Fruit fly (Drosophila melanogaster): ENCODE data around the gene CG13054.

Gene CG13054

DNA sequence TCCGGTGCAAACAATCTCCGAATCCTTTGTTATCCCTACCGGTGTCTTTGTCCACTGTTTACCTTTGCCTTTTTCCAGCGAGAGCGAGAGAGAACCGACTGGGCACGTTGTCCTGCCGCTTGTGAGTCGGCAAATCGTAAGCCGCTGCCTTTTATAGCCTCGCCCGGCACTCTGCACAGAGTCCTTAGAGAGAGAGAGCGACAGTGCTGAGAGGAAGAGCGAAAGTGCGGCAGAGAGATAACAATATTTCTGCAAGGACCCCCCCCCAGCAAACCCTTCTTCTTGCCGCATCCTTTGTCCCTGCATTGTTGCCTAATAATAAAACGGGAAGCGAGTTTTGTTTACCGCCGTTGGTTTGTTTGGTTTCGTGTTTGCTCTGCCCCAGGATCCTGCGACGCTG is 4.7 kb downstream of the CG13054 start, which contains the start of gene CG13055:
Gene CG13055 (minus strand): TSS at position 101 of the 400 bp plus-strand sequence.
- TF ChIP-seq dmrt93B (GFP tag; optimal IDR thresholded peaks at IDR 0.05) (no peak), fru (GFP tag; optimal IDR thresholded peaks at IDR 0.05) (no peak), foxo (GFP tag; optimal IDR thresholded peaks at IDR 0.05) (no peak), lola (GFP tag; optimal IDR thresholded peaks at IDR 0.05) (no peak), sv (GFP tag; optimal IDR thresholded peaks at IDR 0.05) (no peak), CrebA (GFP tag; optimal IDR thresholded peaks at IDR 0.05; ENCODE audit: borderline replicate concordance) (no peak), Hnf4 (GFP tag; optimal IDR thresholded peaks at IDR 0.05) (no peak), rgr (GFP tag; optimal IDR thresholded peaks at IDR 0.05) (no peak)

DNA sequence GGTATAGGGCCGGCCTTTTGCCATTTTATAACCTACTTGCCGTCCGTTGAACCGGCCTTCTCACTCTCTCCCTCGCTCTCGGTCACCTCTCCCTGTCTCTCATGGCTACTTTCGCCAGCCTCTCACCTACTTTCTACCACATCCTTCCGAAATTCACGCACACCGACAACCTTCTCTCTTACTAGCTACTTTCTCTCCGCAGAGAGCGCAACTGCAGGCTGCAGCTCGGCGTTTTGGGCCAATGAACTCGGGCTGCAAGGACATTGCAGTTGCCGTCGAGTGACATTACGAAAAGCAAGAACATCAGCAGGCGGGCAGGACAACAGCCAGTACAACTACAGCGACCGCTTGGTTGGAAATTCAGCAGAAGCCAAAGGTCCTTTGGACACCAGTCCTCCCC is 15.7 kb downstream of the CG13054 start:
- no peak for TF ChIP-seq Rel (GFP tag; optimal IDR thresholded peaks at IDR 0.05)
- TF ChIP-seq Rel (tag; optimal IDR thresholded peaks at IDR 0.05) = no peak

DNA sequence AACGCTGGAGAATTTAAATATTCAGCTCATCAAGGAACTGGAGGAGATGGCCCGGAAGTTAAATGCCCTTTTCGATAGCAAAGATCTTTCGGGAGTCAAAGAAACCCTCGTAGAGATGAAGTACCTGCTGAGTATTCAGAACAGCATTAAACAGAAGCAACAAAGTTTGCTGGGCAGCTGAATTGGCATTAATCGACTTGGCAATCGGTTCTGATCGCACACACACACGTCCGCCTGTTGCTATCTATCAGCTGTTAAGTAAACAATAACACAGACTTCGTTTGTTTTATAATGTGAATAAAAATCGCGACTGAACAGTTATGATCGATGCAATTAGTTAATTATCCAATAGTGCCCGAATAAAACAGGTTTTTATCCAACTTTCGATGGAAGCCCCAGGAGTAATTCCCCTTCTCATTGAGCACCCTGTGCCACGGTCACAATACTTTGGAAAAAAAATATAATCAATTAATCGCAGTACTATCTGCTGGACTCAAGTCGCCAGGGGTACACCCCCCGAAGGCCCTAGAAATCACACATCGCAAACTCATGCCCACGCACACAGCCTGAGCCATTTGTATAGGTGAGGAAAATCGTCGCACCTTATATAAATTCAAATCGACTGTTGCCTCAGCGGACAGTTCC is 23.0 kb downstream of the CG13054 start:
- TF ChIP-seq brk (GFP tag; optimal IDR thresholded peaks at IDR 0.05) = no peak
- no peak for TF ChIP-seq dsf (GFP tag; optimal IDR thresholded peaks at IDR 0.05; ENCODE audit: borderline replicate concordance)
- peak; percentile 21 for TF ChIP-seq rgr (GFP tag; optimal IDR thresholded peaks at IDR 0.05)
- no peak for TF ChIP-seq psq (GFP tag; optimal IDR thresholded peaks at IDR 0.05)
- TF ChIP-seq OdsH (GFP tag; optimal IDR thresholded peaks at IDR 0.05) = no peak
- TF ChIP-seq h (GFP tag; optimal IDR thresholded peaks at IDR 0.05) = peak; percentile 32
- no peak for TF ChIP-seq lola (GFP tag; optimal IDR thresholded peaks at IDR 0.05)
- no peak for TF ChIP-seq Myc (optimal IDR thresholded peaks at IDR 0.05)
- no peak for TF ChIP-seq Rel (GFP tag; optimal IDR thresholded peaks at IDR 0.05)
- TF ChIP-seq Rel (tag; optimal IDR thresholded peaks at IDR 0.05) = peak; percentile 96

- TF ChIP-seq jim (GFP tag; optimal IDR thresholded peaks at IDR 0.05) (no peak), Dif (GFP tag; optimal IDR thresholded peaks at IDR 0.05; ENCODE audit: partially characterized antibody) (no peak), dsf (GFP tag; optimal IDR thresholded peaks at IDR 0.05; ENCODE audit: borderline replicate concordance) (no peak), h (GFP tag; optimal IDR thresholded peaks at IDR 0.05) (no peak), Dfd (GFP tag; optimal IDR thresholded peaks at IDR 0.05) (no peak), Abd-B (GFP tag; optimal IDR thresholded peaks at IDR 0.05) (no peak), br (GFP tag; optimal IDR thresholded peaks at IDR 0.05) (no peak), Hr83 (GFP tag; optimal IDR thresholded peaks at IDR 0.05; ENCODE audit: poor library complexity, severe bottlenecking) (no peak), GATAd (GFP tag; optimal IDR thresholded peaks at IDR 0.05) (no peak)
Measured at dm6 chr3L:16232924-16233323, 24.1 kb downstream of the CG13054 start, which contains the start of gene Hsc20. Gene Hsc20 (plus strand): TSS chr3L:16233127.

dm6 chr3L:16231857-16232256 is 25.1 kb downstream of the CG13054 start, which contains the start of the genes PDCD-5 and MED10:
Gene PDCD-5 (minus strand): TSS chr3L:16232038.
Gene MED10 (plus strand): TSS chr3L:16232084.
- no peak for TF ChIP-seq Rel (GFP tag; optimal IDR thresholded peaks at IDR 0.05)
- TF ChIP-seq Rel (tag; optimal IDR thresholded peaks at IDR 0.05) = peak; percentile 65
- peak; percentile 39 for TF ChIP-seq Sp1 (GFP tag; optimal IDR thresholded peaks at IDR 0.05)
- no peak for TF ChIP-seq sv (GFP tag; optimal IDR thresholded peaks at IDR 0.05)
- peak; percentile 30 for TF ChIP-seq Hr83 (GFP tag; optimal IDR thresholded peaks at IDR 0.05; ENCODE audit: poor library complexity, severe bottlenecking)
- peak; percentile 39 for TF ChIP-seq HLH106 (tag; optimal IDR thresholded peaks at IDR 0.05)
- TF ChIP-seq OdsH (GFP tag; optimal IDR thresholded peaks at IDR 0.05) = peak; percentile 3
- no peak for TF ChIP-seq Abd-B (GFP tag; optimal IDR thresholded peaks at IDR 0.05)
- peak; percentile 0 for TF ChIP-seq Dif (GFP tag; optimal IDR thresholded peaks at IDR 0.05; ENCODE audit: partially characterized antibody)
- peak; percentile 29 for TF ChIP-seq Myc (optimal IDR thresholded peaks at IDR 0.05)
- TF ChIP-seq Vsx2 (GFP tag; optimal IDR thresholded peaks at IDR 0.05; ENCODE audit: partially characterized antibody) = no peak
- TF ChIP-seq sage (GFP tag; optimal IDR thresholded peaks at IDR 0.05) = no peak
- no peak for TF ChIP-seq Hnf4 (GFP tag; optimal IDR thresholded peaks at IDR 0.05)
- peak; percentile 12 for TF ChIP-seq rgr (GFP tag; optimal IDR thresholded peaks at IDR 0.05)

dm6 chr3L:16228659-16229205 is 28.3 kb downstream of the CG13054 start, which contains the start of gene Tmx3:
Gene Tmx3 (plus strand): TSS chr3L:16229100.
- TF ChIP-seq Rel (GFP tag; optimal IDR thresholded peaks at IDR 0.05) = no peak
- peak; percentile 68 for TF ChIP-seq Rel (tag; optimal IDR thresholded peaks at IDR 0.05)
- TF ChIP-seq Myc (optimal IDR thresholded peaks at IDR 0.05) = peak; percentile 25
- TF ChIP-seq Hr83 (GFP tag; optimal IDR thresholded peaks at IDR 0.05; ENCODE audit: poor library complexity, severe bottlenecking) = peak; percentile 86
- TF ChIP-seq GATAd (GFP tag; optimal IDR thresholded peaks at IDR 0.05) = peak; percentile 72
- TF ChIP-seq usp (GFP tag; optimal IDR thresholded peaks at IDR 0.05) = no peak
- peak; percentile 82 for TF ChIP-seq brk (GFP tag; optimal IDR thresholded peaks at IDR 0.05)
- TF ChIP-seq woc (GFP tag; optimal IDR thresholded peaks at IDR 0.05) = peak; percentile 68
- no peak for TF ChIP-seq sage (GFP tag; optimal IDR thresholded peaks at IDR 0.05)
- TF ChIP-seq Hr78 (GFP tag; optimal IDR thresholded peaks at IDR 0.05) = no peak
- no peak for TF ChIP-seq Dfd (GFP tag; optimal IDR thresholded peaks at IDR 0.05)
- no peak for TF ChIP-seq Mio (GFP tag; optimal IDR thresholded peaks at IDR 0.05)
- TF ChIP-seq pan (optimal IDR thresholded peaks at IDR 0.05) = no peak
- peak; percentile 82 for TF ChIP-seq h (GFP tag; optimal IDR thresholded peaks at IDR 0.05)
- TF ChIP-seq rgr (GFP tag; optimal IDR thresholded peaks at IDR 0.05) = peak; percentile 87
- TF ChIP-seq jim (GFP tag; optimal IDR thresholded peaks at IDR 0.05) = peak; percentile 22
- peak; percentile 82 for TF ChIP-seq Hnf4 (GFP tag; optimal IDR thresholded peaks at IDR 0.05)
- peak; percentile 69 for TF ChIP-seq ey (GFP tag; optimal IDR thresholded peaks at IDR 0.05)
- no peak for TF ChIP-seq dl (GFP tag; optimal IDR thresholded peaks at IDR 0.05; ENCODE audit: insufficient read depth in 1 of 2, partially characterized antibody in 2 of 2)
- TF ChIP-seq CG32264 (GFP tag; optimal IDR thresholded peaks at IDR 0.05) = no peak
- TF ChIP-seq Sp1 (GFP tag; optimal IDR thresholded peaks at IDR 0.05) = peak; percentile 87
- peak; percentile 82 for TF ChIP-seq OdsH (GFP tag; optimal IDR thresholded peaks at IDR 0.05)
- TF ChIP-seq Vsx2 (GFP tag; optimal IDR thresholded peaks at IDR 0.05; ENCODE audit: partially characterized antibody) = no peak

All from whole organism, wandering third instar larva.